Worm (Caenorhabditis elegans): ENCODE measurements around the gene srh-137.

DNA sequence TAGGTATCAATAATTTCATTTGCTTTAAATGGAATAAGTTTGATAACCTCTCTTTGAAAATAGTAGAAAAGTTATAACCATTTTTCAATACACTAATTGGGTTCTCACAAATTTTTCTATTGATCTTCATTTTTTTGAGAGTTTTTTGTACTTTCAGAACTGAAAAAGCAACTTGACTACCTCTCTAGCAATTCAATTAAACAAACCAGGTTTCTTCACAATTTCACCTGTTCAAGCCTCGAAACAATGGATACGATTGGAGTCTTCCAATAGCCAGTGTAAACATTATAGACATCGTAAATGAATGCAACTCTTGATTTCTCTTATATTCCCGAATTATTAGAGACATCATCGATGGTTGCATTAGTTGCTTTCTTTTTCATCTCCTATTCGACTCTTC is 13.5 kb upstream of the srh-137 start, which contains the start of gene srz-99:
- TF ChIP-seq D2030.7 (GFP tag; IDR thresholded peaks at IDR 0.05): no peak
- TF ChIP-seq lin-40 (tag; optimal IDR thresholded peaks at IDR 0.05): no peak
- TF ChIP-seq nfya-1 (tag; optimal IDR thresholded peaks at IDR 0.05; ENCODE audit: borderline replicate concordance, insufficient read depth): no peak
- no peak for TF ChIP-seq hmg-20 (GFP tag; IDR thresholded peaks at IDR 0.05)
- no peak for TF ChIP-seq B0035.1 (tag; optimal IDR thresholded peaks at IDR 0.05)
- TF ChIP-seq attf-6 (GFP tag; IDR thresholded peaks at IDR 0.05): no peak
- no peak for TF ChIP-seq F49E8.2 (tag; optimal IDR thresholded peaks at IDR 0.05; ENCODE audit: insufficient read depth)
- TF ChIP-seq lin-54 (GFP tag; optimal IDR thresholded peaks at IDR 0.05): no peak
- no peak for TF ChIP-seq unc-62 (GFP tag; optimal IDR thresholded peaks at IDR 0.05)
- TF ChIP-seq madf-10 (tag; optimal IDR thresholded peaks at IDR 0.05): no peak
- TF ChIP-seq unc-130 (GFP tag; optimal IDR thresholded peaks at IDR 0.05): no peak
